Fruit fly (Drosophila melanogaster): ENCODE data around the gene CG11357.

DNA sequence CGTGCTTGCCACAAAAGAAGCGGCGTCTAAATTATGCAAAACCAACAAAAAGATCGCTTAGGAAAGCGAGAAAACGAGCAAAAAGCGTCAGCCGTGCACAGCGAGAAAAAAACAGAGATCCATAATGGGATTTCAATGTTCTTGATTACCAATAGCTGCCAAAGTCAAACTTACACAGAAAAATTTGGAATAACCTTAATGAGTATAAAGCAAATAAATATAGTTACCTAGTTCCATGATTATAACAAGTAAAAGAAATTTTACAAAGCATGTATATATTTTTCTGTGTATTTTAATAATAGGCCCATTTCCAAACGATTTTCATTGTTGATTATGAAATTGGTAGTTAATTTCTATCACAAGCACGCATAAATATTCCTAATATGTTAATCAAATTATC, 7.9 kb upstream of the CG11357 start:
- no peak for TF ChIP-seq psq (optimal IDR thresholded peaks at IDR 0.05)
- TF ChIP-seq h (optimal IDR thresholded peaks at IDR 0.05) = no peak
- TF ChIP-seq ttk (optimal IDR thresholded peaks at IDR 0.05) = no peak

All from Kc167 (cell line).